In the genomic region with DNA sequence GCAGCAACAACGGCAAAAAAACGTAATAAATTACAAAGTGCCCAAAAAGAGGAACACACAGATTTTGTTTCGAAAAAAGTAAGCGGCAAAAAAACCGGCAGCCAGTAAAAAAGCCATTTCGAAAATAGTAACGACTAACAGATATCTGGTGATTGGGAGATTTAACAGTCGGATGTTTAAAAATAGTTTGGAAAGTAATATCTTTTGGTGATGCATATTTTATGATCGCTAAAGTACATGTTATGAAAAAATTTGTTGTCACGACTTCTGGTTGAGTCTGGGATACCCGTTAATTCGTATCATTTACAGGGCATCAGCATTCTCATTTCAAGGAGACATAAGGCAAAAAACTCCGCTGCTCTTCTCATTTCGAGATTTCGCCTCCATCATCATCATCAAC, we compare ENCODE assay signal across 5 fruit fly cellular contexts.
TF ChIP-seq lines count a peak whose summit lies in the region.

No protein-coding gene starts in this region.

- no peak for TF ChIP-seq CTCF in whole organism, embryonic (GFP tag; optimal IDR thresholded peaks at IDR 0.05; lab: Kevin White, UChicago)

TF ChIP-seq in whole organism, 6 proteins besides CTCF, POLR2A, EP300 and RAD21:
- TF ChIP-seq pan (optimal IDR thresholded peaks at IDR 0.05; lab: Kevin White, UChicago) (peak; percentile 64), CG8478 (optimal IDR thresholded peaks at IDR 0.05; lab: Kevin White, UChicago) (no peak)

TF ChIP-seq in whole organism, embryonic, 481 proteins besides CTCF, POLR2A, EP300 and RAD21 (continues in another document):
- TF ChIP-seq CG11504 (tag; optimal IDR thresholded peaks at IDR 0.05; lab: Kevin White, UChicago) = peak; percentile 43
- no peak for TF ChIP-seq CG7745 (tag; optimal IDR thresholded peaks at IDR 0.05; lab: Kevin White, UChicago)
- TF ChIP-seq Blimp-1 (GFP tag; optimal IDR thresholded peaks at IDR 0.05; lab: Kevin White, UChicago) = no peak
- TF ChIP-seq z (GFP tag; IDR thresholded peaks at IDR 0.05; lab: Robert Waterston, UW) = no peak
- TF ChIP-seq sima (GFP tag; optimal IDR thresholded peaks at IDR 0.05; lab: Kevin White, UChicago) = no peak
- TF ChIP-seq lmd (GFP tag; IDR thresholded peaks at IDR 0.05; lab: Robert Waterston, UW) = peak; percentile 44
- no peak for TF ChIP-seq CG13123 (GFP tag; optimal IDR thresholded peaks at IDR 0.05; lab: Kevin White, UChicago)
- TF ChIP-seq mirr (GFP tag; optimal IDR thresholded peaks at IDR 0.05; lab: Kevin White, UChicago) = no peak
- no peak for TF ChIP-seq CoRest (tag; optimal IDR thresholded peaks at IDR 0.05; lab: Kevin White, UChicago)
- TF ChIP-seq Dek (tag; optimal IDR thresholded peaks at IDR 0.05; lab: Kevin White, UChicago) = no peak
- TF ChIP-seq Rfx (GFP tag; IDR thresholded peaks at IDR 0.05; lab: Robert Waterston, UW) = no peak
- no peak for TF ChIP-seq CG10267 (tag; optimal IDR thresholded peaks at IDR 0.05; lab: Kevin White, UChicago)
- no peak for TF ChIP-seq Myb (GFP tag; optimal IDR thresholded peaks at IDR 0.05; lab: Kevin White, UChicago)
- no peak for TF ChIP-seq CG2116 (GFP tag; optimal IDR thresholded peaks at IDR 0.05; lab: Kevin White, UChicago)
- TF ChIP-seq PHDP (tag; optimal IDR thresholded peaks at IDR 0.05; lab: Kevin White, UChicago) = peak; percentile 13
- no peak for TF ChIP-seq ewg (GFP tag; optimal IDR thresholded peaks at IDR 0.05; lab: Kevin White, UChicago)
- TF ChIP-seq CG9817 (tag; optimal IDR thresholded peaks at IDR 0.05; lab: Kevin White, UChicago) = no peak
- 0 out of 3 replicates have a peak, but pooled peaks have one; percentile 5 for TF ChIP-seq ase (GFP tag; IDR thresholded peaks at IDR 0.05; lab: Robert Waterston, UW)
- TF ChIP-seq CG8478 (optimal IDR thresholded peaks at IDR 0.05; lab: Kevin White, UChicago) = no peak
- TF ChIP-seq CG11456 (GFP tag; IDR thresholded peaks at IDR 0.05; lab: Robert Waterston, UW) = 0 out of 3 replicates have a peak, but pooled peaks have one; percentile 43
- no peak for TF ChIP-seq CG1602 (GFP tag; optimal IDR thresholded peaks at IDR 0.05; lab: Kevin White, UChicago)
- TF ChIP-seq zfh1 (GFP tag; IDR thresholded peaks at IDR 0.05; lab: Robert Waterston, UW) = no peak

TF ChIP-seq in whole organism, prepupa, 60 proteins besides CTCF, POLR2A, EP300 and RAD21 (continues in another document):
- peak; percentile 68 for TF ChIP-seq CG6854 (GFP tag; optimal IDR thresholded peaks at IDR 0.05; lab: Kevin White, UChicago)
- TF ChIP-seq Hr38 (GFP tag; optimal IDR thresholded peaks at IDR 0.05; lab: Kevin White, UChicago) = no peak
- peak in 1 of 2 experiments; percentile 65 for TF ChIP-seq ss (GFP tag; optimal IDR thresholded peaks at IDR 0.05; lab: Kevin White, UChicago)
- TF ChIP-seq Sox15 (GFP tag; optimal IDR thresholded peaks at IDR 0.05; lab: Kevin White, UChicago) = peak; percentile 64
- peak; percentile 12 for TF ChIP-seq CG9139 (GFP tag; optimal IDR thresholded peaks at IDR 0.05; lab: Kevin White, UChicago)
- peak; percentile 36 for TF ChIP-seq CG16779 (tag; optimal IDR thresholded peaks at IDR 0.05; lab: Kevin White, UChicago)
- TF ChIP-seq CG4318 (GFP tag; optimal IDR thresholded peaks at IDR 0.05; lab: Kevin White, UChicago) = no peak
- TF ChIP-seq esn (GFP tag; optimal IDR thresholded peaks at IDR 0.05; lab: Kevin White, UChicago) = peak; percentile 82
- TF ChIP-seq Hr39 (GFP tag; optimal IDR thresholded peaks at IDR 0.05; lab: Kevin White, UChicago) = peak; percentile 84
- no peak for TF ChIP-seq CG11294 (GFP tag; IDR thresholded peaks at IDR 0.05; lab: Robert Waterston, UW)
- TF ChIP-seq eg (GFP tag; IDR thresholded peaks at IDR 0.05; lab: Robert Waterston, UW) = peak; percentile 38; the same call in 1 of the 3 replicates
- peak; percentile 75 for TF ChIP-seq lz (GFP tag; optimal IDR thresholded peaks at IDR 0.05; lab: Kevin White, UChicago)
- peak; percentile 60 for TF ChIP-seq dsx (GFP tag; optimal IDR thresholded peaks at IDR 0.05; lab: Kevin White, UChicago; ENCODE audit: poor library complexity, severe bottlenecking)
- peak; percentile 54 for TF ChIP-seq CG3032 (tag; optimal IDR thresholded peaks at IDR 0.05; lab: Kevin White, UChicago)
- TF ChIP-seq Hr4 (GFP tag; optimal IDR thresholded peaks at IDR 0.05; lab: Kevin White, UChicago) = peak; percentile 35
- peak; percentile 90 for TF ChIP-seq svp (GFP tag; lab: Kevin White, UChicago)
- peak; percentile 75 for TF ChIP-seq pdm3 (GFP tag; optimal IDR thresholded peaks at IDR 0.05; lab: Kevin White, UChicago)
- peak; percentile 64 for TF ChIP-seq achi (GFP tag; optimal IDR thresholded peaks at IDR 0.05; lab: Kevin White, UChicago)
- TF ChIP-seq CG7368 (GFP tag; optimal IDR thresholded peaks at IDR 0.05; lab: Kevin White, UChicago) = peak; percentile 64
- TF ChIP-seq CG11902 (GFP tag; optimal IDR thresholded peaks at IDR 0.05; lab: Kevin White, UChicago) = peak; percentile 71
- TF ChIP-seq CG6808 (GFP tag; optimal IDR thresholded peaks at IDR 0.05; lab: Kevin White, UChicago) = no peak

TF ChIP-seq in whole organism, pupa, 21 proteins besides CTCF, POLR2A, EP300 and RAD21:
- TF ChIP-seq gl (tag; optimal IDR thresholded peaks at IDR 0.05; lab: Kevin White, UChicago) = no peak
- TF ChIP-seq CG15710 (tag; optimal IDR thresholded peaks at IDR 0.05; lab: Kevin White, UChicago) = peak; percentile 43
- TF ChIP-seq CG14655 (GFP tag; optimal IDR thresholded peaks at IDR 0.05; lab: Kevin White, UChicago) = peak; percentile 29
- peak; percentile 34 for TF ChIP-seq CG9948 (tag; optimal IDR thresholded peaks at IDR 0.05; lab: Kevin White, UChicago)
- peak; percentile 62; the same call in 2 of the 3 replicates for TF ChIP-seq CG4496 (GFP tag; IDR thresholded peaks at IDR 0.05; lab: Robert Waterston, UW)
- peak; percentile 66 for TF ChIP-seq Snoo (tag; optimal IDR thresholded peaks at IDR 0.05; lab: Kevin White, UChicago)
- peak; percentile 52; the same call in 1 of the 2 replicates for TF ChIP-seq CG12605 (GFP tag; IDR thresholded peaks at IDR 0.05; lab: Robert Waterston, UW)
- TF ChIP-seq CG8301 (tag; optimal IDR thresholded peaks at IDR 0.05; lab: Kevin White, UChicago) = peak; percentile 9
- no peak for TF ChIP-seq rn (GFP tag; IDR thresholded peaks at IDR 0.05; lab: Robert Waterston, UW)
- peak; percentile 26 for TF ChIP-seq CG34367 (tag; optimal IDR thresholded peaks at IDR 0.05; lab: Kevin White, UChicago)
- TF ChIP-seq CG32121 (GFP tag; IDR thresholded peaks at IDR 0.05; lab: Robert Waterston, UW) = peak; percentile 53
- TF ChIP-seq CG13204 (GFP tag; optimal IDR thresholded peaks at IDR 0.05; lab: Kevin White, UChicago) = no peak
- peak; percentile 50; the same call in 1 of the 3 replicates for TF ChIP-seq fd96Ca (GFP tag; IDR thresholded peaks at IDR 0.05; lab: Robert Waterston, UW)
- no peak for TF ChIP-seq Ets98B (GFP tag; IDR thresholded peaks at IDR 0.05; lab: Robert Waterston, UW)
- peak; percentile 52 for TF ChIP-seq Pif1B (GFP tag; optimal IDR thresholded peaks at IDR 0.05; lab: Kevin White, UChicago)
- peak; percentile 73 for TF ChIP-seq Pif1A (GFP tag; optimal IDR thresholded peaks at IDR 0.05; lab: Kevin White, UChicago)
- peak; percentile 37 for TF ChIP-seq D1 (tag; optimal IDR thresholded peaks at IDR 0.05; lab: Kevin White, UChicago)
- no peak for TF ChIP-seq EcR (GFP tag; optimal IDR thresholded peaks at IDR 0.05; lab: Kevin White, UChicago)
- no peak for TF ChIP-seq CG10348 (GFP tag; IDR thresholded peaks at IDR 0.05; lab: Robert Waterston, UW)
- TF ChIP-seq CG8159 (tag; optimal IDR thresholded peaks at IDR 0.05; lab: Kevin White, UChicago) = peak; percentile 66
- TF ChIP-seq CG17806 (tag; optimal IDR thresholded peaks at IDR 0.05; lab: Kevin White, UChicago) = peak; percentile 55

TF ChIP-seq in whole organism, wandering third instar larva, 38 proteins besides CTCF, POLR2A, EP300 and RAD21 (continues in another document):
- TF ChIP-seq foxo (GFP tag; optimal IDR thresholded peaks at IDR 0.05; lab: Kevin White, UChicago) (peak in 1 of 2 experiments; percentile 81), brk (GFP tag; optimal IDR thresholded peaks at IDR 0.05; lab: Kevin White, UChicago) (no peak), OdsH (GFP tag; optimal IDR thresholded peaks at IDR 0.05; lab: Kevin White, UChicago) (peak; percentile 63), Hr83 (GFP tag; optimal IDR thresholded peaks at IDR 0.05; lab: Kevin White, UChicago; ENCODE audit: poor library complexity, severe bottlenecking) (no peak), dsf (GFP tag; optimal IDR thresholded peaks at IDR 0.05; lab: Kevin White, UChicago; ENCODE audit: borderline replicate concordance) (no peak), Hnf4 (GFP tag; optimal IDR thresholded peaks at IDR 0.05; lab: Kevin White, UChicago) (peak; percentile 64), Vsx2 (GFP tag; optimal IDR thresholded peaks at IDR 0.05; lab: Kevin White, UChicago; ENCODE audit: partially characterized antibody) (no peak), h (GFP tag; optimal IDR thresholded peaks at IDR 0.05; lab: Kevin White, UChicago) (peak; percentile 85), dl (GFP tag; optimal IDR thresholded peaks at IDR 0.05; lab: Kevin White, UChicago; ENCODE audit: insufficient read depth in 1 of 2, partially characterized antibody in 2 of 2) (no peak), HLH106 (tag; optimal IDR thresholded peaks at IDR 0.05; lab: Kevin White, UChicago) (peak; percentile 69), CrebA (GFP tag; optimal IDR thresholded peaks at IDR 0.05; lab: Kevin White, UChicago; ENCODE audit: borderline replicate concordance) (no peak), GATAd (GFP tag; optimal IDR thresholded peaks at IDR 0.05; lab: Kevin White, UChicago) (no peak), Rel (GFP tag; optimal IDR thresholded peaks at IDR 0.05; lab: Kevin White, UChicago) (no peak), Rel (tag; optimal IDR thresholded peaks at IDR 0.05; lab: Kevin White, UChicago) (peak; percentile 7), N (GFP tag; optimal IDR thresholded peaks at IDR 0.05; lab: Kevin White, UChicago) (no peak), dmrt93B (GFP tag; optimal IDR thresholded peaks at IDR 0.05; lab: Kevin White, UChicago) (peak; percentile 42), usp (GFP tag; optimal IDR thresholded peaks at IDR 0.05; lab: Kevin White, UChicago) (no peak), Hr78 (GFP tag; optimal IDR thresholded peaks at IDR 0.05; lab: Kevin White, UChicago) (no peak), Dfd (GFP tag; optimal IDR thresholded peaks at IDR 0.05; lab: Kevin White, UChicago) (no peak), rgr (GFP tag; optimal IDR thresholded peaks at IDR 0.05; lab: Kevin White, UChicago) (peak; percentile 78), lola (GFP tag; optimal IDR thresholded peaks at IDR 0.05; lab: Kevin White, UChicago) (no peak), Mio (GFP tag; optimal IDR thresholded peaks at IDR 0.05; lab: Kevin White, UChicago) (no peak), sage (GFP tag; optimal IDR thresholded peaks at IDR 0.05; lab: Kevin White, UChicago) (no peak), Myc (optimal IDR thresholded peaks at IDR 0.05; lab: Kevin White, UChicago) (no peak), jim (GFP tag; optimal IDR thresholded peaks at IDR 0.05; lab: Kevin White, UChicago) (no peak), Sp1 (GFP tag; optimal IDR thresholded peaks at IDR 0.05; lab: Kevin White, UChicago) (peak; percentile 55), woc (GFP tag; optimal IDR thresholded peaks at IDR 0.05; lab: Kevin White, UChicago) (peak; percentile 54), psq (GFP tag; optimal IDR thresholded peaks at IDR 0.05; lab: Kevin White, UChicago) (peak; percentile 65)
